Fruit fly (Drosophila melanogaster): ENCODE data around the gene S6k.

S6k gene

DNA sequence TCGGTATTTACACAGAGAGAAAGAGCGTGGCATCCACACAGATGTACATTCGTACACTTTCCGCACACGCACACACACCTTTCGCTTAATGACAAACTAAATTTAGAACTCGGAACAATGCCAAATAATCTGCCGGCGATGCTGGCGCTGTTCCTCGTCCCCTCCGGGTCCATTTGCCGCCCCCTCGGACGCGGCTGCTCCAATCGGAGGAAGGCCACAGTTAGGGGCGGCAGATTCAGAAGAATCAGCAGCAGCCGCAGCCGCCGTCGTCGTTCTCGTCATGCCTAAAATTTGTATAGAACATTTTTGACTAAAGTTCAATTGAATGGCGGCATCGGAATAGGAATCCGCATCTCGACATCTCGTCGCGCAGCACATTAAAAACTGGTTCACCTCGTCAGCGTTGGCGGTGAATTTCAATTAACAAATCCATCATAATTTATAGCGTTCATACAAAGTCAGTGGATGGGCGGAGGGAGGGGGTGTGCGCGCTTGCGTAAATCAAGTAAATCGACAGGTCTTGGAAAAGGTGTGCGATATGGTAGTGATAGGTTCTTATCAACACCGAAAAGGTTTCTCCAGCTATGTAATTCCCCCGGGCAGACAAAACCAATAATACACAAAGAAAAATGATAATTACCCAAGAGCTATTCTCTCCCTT lies 2.1 kb downstream of the S6k start:
- TF ChIP-seq CG17801 (GFP tag; optimal IDR thresholded peaks at IDR 0.05; ENCODE audit: partially characterized antibody), result no peak

DNA sequence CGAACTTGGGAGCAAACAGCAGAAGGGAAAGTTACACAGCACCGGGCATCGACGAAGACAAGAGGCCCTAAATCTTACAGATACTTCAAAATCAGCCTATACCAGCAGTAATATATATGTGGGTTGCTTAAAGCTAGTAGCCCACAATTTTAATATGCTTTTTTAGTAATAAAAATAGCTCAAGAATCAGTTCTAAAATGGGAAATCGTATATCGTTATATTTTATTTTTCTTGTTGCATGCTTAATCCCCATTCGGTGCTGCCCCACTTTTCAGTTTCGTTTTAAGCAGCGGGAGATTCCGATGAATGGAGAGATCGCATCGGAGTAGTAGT lies 2.7 kb downstream of the S6k start:
- TF ChIP-seq CG17801 (GFP tag; optimal IDR thresholded peaks at IDR 0.05; ENCODE audit: partially characterized antibody), result no peak

DNA sequence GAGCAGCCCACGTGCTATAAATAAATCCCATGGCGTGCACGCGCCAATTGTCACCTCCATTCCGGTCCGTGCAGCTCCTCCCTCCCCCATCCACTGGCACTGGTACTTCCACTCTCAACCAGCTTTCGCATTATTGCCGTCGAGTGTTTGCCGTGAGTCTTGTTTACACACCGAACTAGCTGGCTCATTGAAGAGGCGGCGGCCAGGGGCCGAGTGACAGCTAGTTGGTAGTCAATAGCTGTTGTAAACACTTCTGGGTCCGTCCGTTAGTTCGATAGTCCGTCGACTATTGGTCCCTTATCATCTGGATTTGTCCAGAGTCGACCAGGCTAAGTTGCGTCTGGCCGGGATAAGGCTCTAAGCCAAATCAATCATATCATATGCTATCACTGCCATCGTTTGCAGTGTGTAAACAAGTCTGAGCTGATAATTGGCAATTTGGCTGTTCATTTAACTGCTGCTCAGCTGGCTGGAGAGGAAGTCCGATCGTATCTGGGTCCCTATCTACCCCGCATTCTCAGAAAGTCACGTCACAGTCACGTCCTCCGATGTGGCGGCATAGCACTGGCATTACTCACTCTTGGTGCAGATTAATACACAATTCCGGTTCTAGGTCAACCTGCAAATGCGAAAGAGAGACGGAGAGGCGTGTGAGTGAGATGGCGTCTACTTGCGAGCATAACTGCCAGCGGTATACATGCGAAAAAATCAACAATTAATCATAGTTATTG lies 3.2 kb downstream of the S6k start:
- no peak for TF ChIP-seq CG17801 (GFP tag; optimal IDR thresholded peaks at IDR 0.05; ENCODE audit: partially characterized antibody)

DNA sequence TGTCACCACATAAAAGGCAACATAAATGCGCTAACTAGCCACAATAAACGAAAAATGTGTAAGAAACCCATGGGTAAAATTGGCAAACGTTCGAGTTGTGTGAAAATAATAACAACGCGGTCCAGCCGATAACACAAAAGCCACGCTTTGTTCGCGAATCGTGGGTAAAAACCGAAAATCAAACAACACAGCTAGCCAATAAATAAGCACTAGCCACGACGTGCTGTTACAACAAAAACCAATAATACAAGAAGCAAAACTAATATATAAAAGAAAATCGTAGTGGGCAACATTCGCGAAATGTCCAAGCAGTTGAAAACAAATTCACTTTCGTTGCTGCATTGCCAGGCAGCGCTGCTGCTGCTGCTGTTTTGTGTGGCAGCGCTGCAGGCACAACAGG lies 8.0 kb downstream of the S6k start, which contains the start of gene CG42272:
CG42272 (plus strand) TSS at position 301 of the 400 bp plus-strand sequence.
- no peak for TF ChIP-seq CG17801 (GFP tag; optimal IDR thresholded peaks at IDR 0.05; ENCODE audit: partially characterized antibody)

DNA sequence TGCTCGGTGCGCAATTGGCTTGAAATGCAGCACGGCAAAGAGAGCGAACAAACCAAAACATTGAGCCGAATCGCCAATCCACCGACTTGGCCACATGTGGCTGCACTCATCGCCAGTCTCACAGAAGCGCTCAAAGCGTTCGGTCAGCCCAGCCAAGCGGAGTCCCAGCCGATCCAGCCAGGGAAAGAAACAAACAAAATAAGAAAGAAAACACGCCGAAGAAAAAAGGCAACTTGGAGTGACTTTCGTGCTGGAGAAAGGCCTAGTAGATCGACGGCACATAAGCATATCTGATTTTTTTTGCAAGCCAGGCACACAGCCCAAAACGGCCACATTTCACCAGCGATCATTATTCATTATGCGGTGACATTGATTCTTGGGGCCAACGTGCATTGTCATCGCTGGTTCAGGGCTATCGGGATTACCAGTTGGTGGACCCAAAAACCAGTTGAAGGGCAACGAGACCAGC lies 8.6 kb downstream of the S6k start:
- no peak for TF ChIP-seq CG17801 (GFP tag; optimal IDR thresholded peaks at IDR 0.05; ENCODE audit: partially characterized antibody)

DNA sequence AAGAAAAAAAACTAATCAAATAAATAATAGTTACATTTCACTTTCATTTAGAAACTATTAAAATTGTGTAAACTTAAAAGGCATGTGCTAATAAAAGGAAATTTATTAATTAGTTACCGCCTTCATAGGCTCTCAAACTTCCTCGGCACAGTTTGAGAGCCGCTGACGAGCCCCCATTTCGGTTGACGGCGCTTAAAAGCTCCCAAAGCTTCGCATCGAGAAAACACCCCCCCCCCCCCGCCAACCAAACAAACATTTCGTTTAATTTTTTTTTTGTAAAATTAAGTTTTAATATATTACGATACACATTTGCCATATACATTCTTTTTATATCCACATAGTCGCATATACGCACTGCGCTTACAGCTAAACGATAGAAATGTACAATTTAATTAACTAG lies 13.5 kb downstream of the S6k start:
- TF ChIP-seq CG17801 (GFP tag; optimal IDR thresholded peaks at IDR 0.05; ENCODE audit: partially characterized antibody), result no peak

DNA sequence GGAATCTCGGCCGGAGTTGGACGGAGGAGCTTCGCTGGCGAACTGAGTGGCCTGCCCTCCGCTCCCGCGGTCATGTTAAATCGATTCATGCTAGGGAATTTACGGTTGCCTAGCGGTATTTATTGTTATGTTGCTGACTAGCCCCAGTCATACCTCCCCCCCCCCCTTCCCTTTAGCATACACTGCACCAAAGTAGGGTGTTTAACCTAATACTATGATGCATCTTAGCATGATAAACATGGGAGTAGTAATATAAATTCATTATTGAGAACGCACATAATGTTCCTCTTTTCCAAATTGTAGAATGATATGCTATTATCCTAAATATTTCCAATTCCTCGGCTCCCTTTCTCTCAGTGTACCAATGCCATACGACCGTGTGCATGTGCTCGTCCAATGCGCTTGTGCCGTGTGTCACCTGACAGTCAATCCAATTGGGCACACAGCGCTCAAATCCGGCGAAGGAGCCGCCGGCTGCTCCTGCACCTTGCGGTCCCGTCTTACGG lies 14.2 kb downstream of the S6k start, which contains the start of gene Tektin-C:
Tektin-C (minus strand) TSS at position 51 of the 506 bp plus-strand sequence.
- TF ChIP-seq CG17801 (GFP tag; optimal IDR thresholded peaks at IDR 0.05; ENCODE audit: partially characterized antibody), result no peak

DNA sequence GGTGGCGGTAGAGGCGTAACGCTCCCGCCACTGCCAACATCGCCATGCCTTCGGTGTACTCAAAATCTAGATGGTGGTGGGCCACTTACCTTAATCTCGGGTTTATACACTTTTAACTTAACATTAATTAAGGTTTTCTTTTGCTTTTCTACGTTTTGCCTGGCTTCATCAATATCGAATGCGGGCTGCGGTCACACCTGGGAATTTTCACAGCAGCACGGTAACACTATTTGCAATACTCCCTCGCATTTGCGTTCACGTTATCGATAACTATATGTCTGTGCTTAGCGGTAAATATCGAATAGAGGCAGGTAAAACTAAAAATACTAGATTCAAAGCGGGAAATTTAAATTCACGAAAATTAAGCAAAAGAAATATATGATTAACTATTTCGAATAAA lies 16.8 kb downstream of the S6k start, which contains the start of gene Bre1:
Bre1 (minus strand) TSS at position 226 of the 400 bp plus-strand sequence.
- no peak for TF ChIP-seq CG17801 (GFP tag; optimal IDR thresholded peaks at IDR 0.05; ENCODE audit: partially characterized antibody)

DNA sequence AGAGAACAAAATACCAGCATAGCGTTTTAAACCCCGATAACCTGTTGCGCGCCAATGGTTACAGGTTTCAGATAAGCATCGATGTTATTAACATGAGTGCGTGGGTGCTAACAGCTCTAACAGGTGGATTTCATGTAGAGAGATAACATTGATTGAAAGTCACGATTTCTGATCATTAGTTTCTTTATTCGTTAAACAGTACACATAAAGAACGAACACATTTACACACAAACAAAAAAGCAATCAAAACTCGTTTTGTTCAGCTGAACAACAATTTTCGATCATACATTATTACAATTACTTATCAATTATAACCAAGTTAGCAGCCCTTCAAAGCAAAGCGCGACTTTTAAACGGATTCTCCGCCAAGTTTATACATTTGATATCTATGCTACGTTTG lies 21.1 kb downstream of the S6k start:
- TF ChIP-seq CG17801 (GFP tag; optimal IDR thresholded peaks at IDR 0.05; ENCODE audit: partially characterized antibody), result peak; percentile 32

DNA sequence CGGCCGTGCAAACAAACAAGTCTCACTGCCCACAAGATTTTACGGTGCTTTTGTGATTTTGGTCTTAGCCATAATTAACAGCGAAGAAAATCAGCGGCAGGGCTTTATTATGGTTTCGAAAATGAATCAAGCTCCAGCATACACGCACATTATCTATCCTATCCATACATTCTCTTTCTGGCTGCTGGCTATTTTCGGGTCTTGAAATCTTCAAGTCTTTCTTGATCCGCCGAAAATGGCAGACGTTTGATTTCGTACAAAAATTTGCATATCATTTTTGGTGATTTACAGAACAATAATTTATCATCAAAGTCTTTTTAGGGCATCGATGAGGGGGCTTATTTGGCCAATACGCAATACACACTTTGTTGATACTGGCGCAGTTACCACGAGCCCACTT lies 21.9 kb downstream of the S6k start:
- no peak for TF ChIP-seq CG17801 (GFP tag; optimal IDR thresholded peaks at IDR 0.05; ENCODE audit: partially characterized antibody)

DNA sequence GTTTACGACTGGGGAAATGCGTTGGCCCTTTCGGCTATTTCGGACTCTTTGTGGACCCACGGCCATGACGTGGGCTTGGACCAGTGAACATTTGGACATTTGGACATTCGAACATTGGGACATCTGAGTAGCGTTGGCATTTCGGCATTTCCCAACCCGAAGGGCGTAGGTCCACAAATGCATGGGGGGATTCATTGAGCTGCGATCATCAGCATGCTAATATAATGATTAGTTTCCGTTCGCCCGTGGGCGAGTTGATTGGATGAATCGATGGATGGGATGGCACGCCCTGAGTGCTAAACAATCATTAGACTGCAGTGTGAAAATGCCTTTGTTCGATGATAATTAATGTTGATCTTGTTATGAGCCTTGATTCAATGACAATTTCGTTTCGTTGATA lies 23.3 kb downstream of the S6k start:
- TF ChIP-seq CG17801 (GFP tag; optimal IDR thresholded peaks at IDR 0.05; ENCODE audit: partially characterized antibody), result no peak

DNA sequence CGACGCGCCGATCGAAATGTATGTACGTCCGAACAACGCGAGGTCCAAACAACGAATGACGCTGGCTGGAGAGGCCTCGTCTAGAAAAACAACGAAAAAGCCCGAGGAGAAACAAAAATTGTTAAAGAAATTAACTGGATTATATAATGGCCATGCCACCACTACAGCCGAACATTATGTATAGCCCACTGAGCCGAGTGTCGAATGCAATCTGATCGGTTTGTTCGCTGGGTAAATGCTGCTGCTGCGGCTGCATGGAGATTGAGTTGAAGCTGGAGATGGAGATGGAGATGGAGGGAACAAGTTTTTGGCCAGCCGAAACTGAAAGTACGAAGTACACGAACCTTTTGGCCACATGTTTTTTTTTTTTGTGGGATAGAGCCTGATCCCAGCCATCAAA lies 24.1 kb downstream of the S6k start, which contains the start of gene Cralbp:
Cralbp (minus strand) TSS at position 115 of the 400 bp plus-strand sequence.
- TF ChIP-seq CG17801 (GFP tag; optimal IDR thresholded peaks at IDR 0.05; ENCODE audit: partially characterized antibody), result no peak

DNA sequence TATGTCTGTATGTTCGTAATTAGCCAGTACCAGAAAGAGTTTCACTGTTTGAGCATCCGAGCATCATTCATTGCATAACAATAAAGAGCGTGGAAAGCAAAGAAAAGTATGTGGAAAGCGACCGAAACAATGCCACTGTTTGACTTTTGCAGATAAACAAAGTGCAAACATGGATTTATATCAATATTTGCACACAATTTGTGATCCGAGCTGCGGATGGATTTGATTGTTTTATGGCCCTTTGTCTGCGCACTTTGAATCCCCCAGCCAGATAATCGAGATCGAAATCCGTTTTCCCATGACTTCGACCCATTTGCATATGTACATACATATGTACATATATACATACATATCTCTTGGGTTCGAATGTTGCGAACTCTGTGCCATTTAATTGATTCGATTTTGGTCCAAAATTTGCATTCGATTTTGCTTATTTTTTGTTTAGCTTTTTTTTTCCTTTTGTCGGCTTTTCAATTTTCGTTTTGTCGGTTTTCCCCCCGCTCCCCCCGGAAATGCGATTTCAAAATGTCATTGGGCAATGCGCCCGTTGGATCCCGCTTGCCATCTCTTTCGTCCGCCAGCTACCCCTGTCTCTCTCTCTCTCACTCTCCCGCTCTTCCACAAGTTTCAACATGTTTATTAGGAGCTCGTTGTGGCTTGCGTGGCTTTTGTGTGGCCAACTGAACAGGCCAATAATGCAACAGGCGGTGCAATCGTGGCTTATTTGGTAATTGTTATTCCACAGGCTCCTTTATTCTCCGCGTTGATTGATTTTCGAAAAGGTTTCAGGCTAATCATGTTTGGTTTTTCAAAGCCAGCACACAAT lies 25.3 kb downstream of the S6k start:
- TF ChIP-seq CG17801 (GFP tag; optimal IDR thresholded peaks at IDR 0.05; ENCODE audit: partially characterized antibody), result no peak

DNA sequence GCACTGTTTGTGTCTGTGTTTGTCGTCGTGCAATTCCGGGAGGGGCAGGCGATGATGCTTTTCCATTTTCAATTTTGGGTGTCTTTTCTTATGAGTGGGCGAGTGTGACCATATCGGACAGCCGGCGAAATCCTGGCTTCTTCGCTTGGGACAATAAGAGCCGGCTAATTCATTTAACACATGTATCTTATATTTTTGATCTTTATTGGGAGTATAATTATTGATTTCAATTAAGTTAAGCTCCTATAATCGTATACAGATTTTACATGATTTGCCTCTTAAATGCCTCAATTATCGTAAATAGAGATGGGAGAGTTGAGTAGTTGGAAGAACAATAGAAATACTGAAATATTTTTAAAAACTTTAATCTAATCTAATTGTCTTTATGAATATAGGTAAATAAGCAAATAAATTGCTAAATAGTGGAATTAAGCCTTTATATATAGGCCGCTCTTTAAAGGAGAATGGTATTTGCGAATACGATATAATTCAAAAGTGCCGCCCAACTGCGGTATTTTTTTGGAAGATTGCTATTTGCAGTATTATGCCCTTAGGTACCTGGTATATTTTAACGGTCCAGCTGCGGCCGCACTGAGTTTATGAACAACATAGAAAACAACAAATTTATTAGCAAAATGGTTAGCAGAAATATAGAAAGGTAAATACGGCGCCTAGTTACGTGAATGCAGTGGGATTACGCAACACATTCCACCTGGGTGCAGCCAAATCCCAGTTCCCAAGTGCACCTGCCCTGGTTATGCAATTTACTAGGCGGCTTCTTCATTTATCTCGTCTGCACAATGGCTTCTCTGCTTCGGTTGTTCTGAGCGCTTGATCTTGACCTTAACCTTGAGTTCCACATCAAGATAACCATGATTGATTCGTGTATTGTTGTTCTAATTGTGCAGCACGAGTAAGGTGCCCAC lies 31.0 kb downstream of the S6k start, which contains the start of the genes Myt1, PGRP-LD and Pmi:
Myt1 (minus strand) TSS at position 116 of the 926 bp plus-strand sequence.
PGRP-LD (plus strand) TSS at position 576 of the 926 bp plus-strand sequence.
Pmi (plus strand) TSS at position 576 of the 926 bp plus-strand sequence.
- no peak for TF ChIP-seq CG17801 (GFP tag; optimal IDR thresholded peaks at IDR 0.05; ENCODE audit: partially characterized antibody)

Measured in ovary, adult (tissue).